Fruit fly (Drosophila melanogaster) whole organism, embryonic: ENCODE data around the gene CG5618.

Experiments
- Atf-2 ChIP-seq: fragments of 200-800 bp; sonication (Bioruptor generic); optimal IDR thresholded peaks from 2 replicates; lab custom pipeline; 2016; ENCODE audit warnings: missing biosample characterization, missing genetic modification characterization
- B-H2 ChIP-seq: fragments of 200-800 bp; sonication (Bioruptor generic); optimal IDR thresholded peaks from 2 replicates; lab custom pipeline; 2018; ENCODE audit warnings: missing biosample characterization, mild to moderate bottlenecking, missing genetic modification characterization
- CG12071 ChIP-seq: fragments of 200-800 bp; sonication (Bioruptor generic); optimal IDR thresholded peaks from 3 replicates; lab custom pipeline; 2018; ENCODE audit warnings: missing biosample characterization, mild to moderate bottlenecking, missing genetic modification characterization
- CG12769 ChIP-seq: fragments of 200-800 bp; sonication (Bioruptor generic); optimal IDR thresholded peaks from 2 replicates; lab custom pipeline; 2019; ENCODE audit warnings: missing biosample characterization, mild to moderate bottlenecking, missing genetic modification characterization, moderate library complexity
- CG14014 ChIP-seq: fragments of 200-800 bp; sonication (Bioruptor generic); IDR thresholded peaks from 2 replicates; pipeline ENCODE4 v1.3.6; 2022; ENCODE audit warnings: missing biosample characterization, missing genetic modification characterization
- CG15073 ChIP-seq: fragments of 200-800 bp; sonication (Bioruptor generic); optimal IDR thresholded peaks from 2 replicates; lab custom pipeline; 2016; ENCODE audit warnings: missing biosample characterization, missing genetic modification characterization
- CG2120 ChIP-seq: fragments of 200-800 bp; sonication (Bioruptor generic); optimal IDR thresholded peaks from 3 replicates; lab custom pipeline; 2016; ENCODE audit warnings: missing biosample characterization, missing genetic modification characterization
- CG30431 ChIP-seq: fragments of 200-800 bp; sonication (Bioruptor generic); optimal IDR thresholded peaks from 2 replicates; lab custom pipeline; 2017; ENCODE audit warnings: missing biosample characterization, missing genetic modification characterization
- CG32767 ChIP-seq: fragments of 200-800 bp; sonication (Bioruptor generic); IDR thresholded peaks from 2 replicates; pipeline ENCODE4 v1.3.6; 2022; ENCODE audit warnings: missing biosample characterization, missing genetic modification characterization
- CG4282 ChIP-seq: fragments of 200-800 bp; sonication (Bioruptor generic); optimal IDR thresholded peaks from 2 replicates; lab custom pipeline; 2016; ENCODE audit warnings: missing biosample characterization, missing genetic modification characterization
- CG6254 ChIP-seq: fragments of 200-800 bp; sonication (Bioruptor generic); optimal IDR thresholded peaks from 3 replicates; lab custom pipeline; 2017; ENCODE audit warnings: mild to moderate bottlenecking, missing biosample characterization, missing genetic modification reagents, missing genetic modification characterization
- CG6689 ChIP-seq: fragments of 200-800 bp; sonication (Bioruptor generic); IDR thresholded peaks from 2 replicates; pipeline ENCODE4 v1.3.6; 2022; ENCODE audit warnings: missing biosample characterization, missing genetic modification characterization
- CG8359 ChIP-seq: fragments of 200-800 bp; sonication (Bioruptor generic); optimal IDR thresholded peaks from 2 replicates; lab custom pipeline; 2017; ENCODE audit warnings: missing biosample characterization, mild to moderate bottlenecking, missing genetic modification characterization, borderline replicate concordance
- CHES-1-like ChIP-seq: fragments of 200-800 bp; sonication (Bioruptor generic); optimal IDR thresholded peaks from 2 replicates; lab custom pipeline; 2016; ENCODE audit warnings: missing biosample characterization, missing genetic modification characterization
- CoRest ChIP-seq: fragments of 200-800 bp; sonication (Bioruptor generic); optimal IDR thresholded peaks from 3 replicates; lab custom pipeline; 2018; ENCODE audit warnings: missing biosample characterization, mild to moderate bottlenecking, missing genetic modification characterization, moderate library complexity
- Dll ChIP-seq: fragments of 200-800 bp; sonication (Bioruptor generic); IDR thresholded peaks from 4 replicates; pipeline ENCODE4 v1.3.6; 2022; ENCODE audit warnings: missing biosample characterization, missing genetic modification characterization; ENCODE audit not compliant: partially characterized antibody
- Doc3 ChIP-seq: fragments of 200-800 bp; sonication (Bioruptor generic); IDR thresholded peaks from 3 replicates; pipeline ENCODE4 v1.3.6; 2022; ENCODE audit warnings: missing biosample characterization, missing genetic modification characterization; ENCODE audit not compliant: partially characterized antibody
- E2f2 ChIP-seq: fragments of 200-800 bp; sonication (Bioruptor generic); IDR thresholded peaks from 2 replicates; pipeline ENCODE4 v1.3.6; 2022; ENCODE audit warnings: missing biosample characterization, missing genetic modification characterization
- HLH4C ChIP-seq: fragments of 200-800 bp; sonication (Bioruptor generic); IDR thresholded peaks from 3 replicates; pipeline ENCODE4 v1.3.6; 2022; ENCODE audit warnings: missing biosample characterization, missing genetic modification characterization; ENCODE audit not compliant: partially characterized antibody
- HLHmδ ChIP-seq: fragments of 200-800 bp; sonication (Bioruptor generic); optimal IDR thresholded peaks from 2 replicates; lab custom pipeline; 2018; ENCODE audit warnings: missing biosample characterization, mild to moderate bottlenecking, missing genetic modification characterization, moderate library complexity
- Hr39 ChIP-seq: fragments of >200 bp; optimal IDR thresholded peaks from 2 replicates; lab custom pipeline; 2017
- Lpt ChIP-seq: fragments of >200 bp; optimal IDR thresholded peaks from 2 replicates; lab custom pipeline; 2018; ENCODE audit warnings: missing biosample characterization, missing genetic modification characterization
- MESR4 ChIP-seq: fragments of 200-800 bp; sonication (Bioruptor generic); optimal IDR thresholded peaks from 2 replicates; lab custom pipeline; 2018; ENCODE audit warnings: missing biosample characterization, mild to moderate bottlenecking, missing genetic modification characterization, moderate library complexity
- Med ChIP-seq: fragments of 200-800 bp; sonication (Bioruptor generic); peaks from one replicate; lab custom pipeline; 2016; ENCODE audit warnings: missing biosample characterization, missing genetic modification characterization, mild to moderate bottlenecking, inconsistent platforms, moderate library complexity
- Ravus ChIP-seq: fragments of 200-800 bp; sonication (Bioruptor generic); IDR thresholded peaks from 2 replicates; pipeline ENCODE4 v1.3.6; 2022; ENCODE audit warnings: missing biosample characterization, missing genetic modification characterization
- Six4 ChIP-seq: fragments of 200-800 bp; sonication (Bioruptor generic); optimal IDR thresholded peaks from 2 replicates; lab custom pipeline; 2016; ENCODE audit warnings: missing biosample characterization, missing genetic modification characterization
- YL-1 ChIP-seq: fragments of 200-800 bp; sonication (Bioruptor generic); optimal IDR thresholded peaks from 3 replicates; lab custom pipeline; 2017; ENCODE audit warnings: missing biosample characterization, mild to moderate bottlenecking, missing genetic modification characterization
- amos ChIP-seq: fragments of 200-800 bp; sonication (Bioruptor generic); IDR thresholded peaks from 2 replicates; pipeline ENCODE4 v1.3.6; 2022; ENCODE audit warnings: missing biosample characterization, missing genetic modification characterization; ENCODE audit not compliant: partially characterized antibody
- bcd ChIP-seq: fragments of 200-800 bp; sonication (Bioruptor generic); optimal IDR thresholded peaks from 2 replicates; lab custom pipeline; 2017; ENCODE audit warnings: missing biosample characterization, mild to moderate bottlenecking, missing genetic modification characterization
- bowl ChIP-seq: fragments of 200-800 bp; sonication (Bioruptor generic); IDR thresholded peaks from 2 replicates; pipeline ENCODE4 v1.3.6; 2022; ENCODE audit warnings: missing biosample characterization, missing genetic modification characterization
- caup ChIP-seq: fragments of 200-800 bp; sonication (Bioruptor generic); optimal IDR thresholded peaks from 3 replicates; lab custom pipeline; 2017; ENCODE audit warnings: missing biosample characterization, mild to moderate bottlenecking, missing genetic modification characterization, moderate library complexity; ENCODE audit not compliant: severe bottlenecking
- ci ChIP-seq: fragments of 200-800 bp; sonication (Bioruptor generic); IDR thresholded peaks from 3 replicates; pipeline ENCODE4 v1.3.6; 2022; ENCODE audit warnings: missing biosample characterization, missing genetic modification characterization
- crol ChIP-seq: fragments of 200-800 bp; sonication (Bioruptor generic); IDR thresholded peaks from 2 replicates; pipeline ENCODE4 v1.3.6; 2022; ENCODE audit warnings: missing biosample characterization, missing genetic modification characterization
- dan ChIP-seq: fragments of 200-800 bp; sonication (Bioruptor generic); IDR thresholded peaks from 2 replicates; pipeline ENCODE4 v1.3.6; 2022; ENCODE audit warnings: missing biosample characterization, missing genetic modification characterization
- fd102C ChIP-seq: fragments of 200-800 bp; sonication (Bioruptor generic); optimal IDR thresholded peaks from 2 replicates; lab custom pipeline; 2018; ENCODE audit warnings: missing biosample characterization, mild to moderate bottlenecking, missing genetic modification characterization, moderate library complexity
- fd3F ChIP-seq: fragments of 200-800 bp; sonication (Bioruptor generic); optimal IDR thresholded peaks from 2 replicates; lab custom pipeline; 2018; ENCODE audit warnings: missing biosample characterization, mild to moderate bottlenecking, missing genetic modification characterization, moderate library complexity
- fd96Cb ChIP-seq: fragments of 200-800 bp; sonication (Bioruptor generic); optimal IDR thresholded peaks from 2 replicates; lab custom pipeline; 2018; ENCODE audit warnings: missing biosample characterization, mild to moderate bottlenecking, missing genetic modification characterization, moderate library complexity
- gcm2 ChIP-seq: fragments of 200-800 bp; sonication (Bioruptor generic); optimal IDR thresholded peaks from 2 replicates; lab custom pipeline; 2016; ENCODE audit warnings: missing biosample characterization, missing genetic modification characterization
- grau ChIP-seq: fragments of 200-800 bp; optimal IDR thresholded peaks from 3 replicates; lab custom pipeline; 2019; ENCODE audit warnings: missing biosample characterization, mild to moderate bottlenecking, missing genetic modification characterization, moderate library complexity
- hbn ChIP-seq: fragments of 200-800 bp; sonication (Bioruptor generic); IDR thresholded peaks from 2 replicates; pipeline ENCODE4 v1.3.6; 2022; ENCODE audit warnings: missing biosample characterization, missing genetic modification characterization; ENCODE audit not compliant: partially characterized antibody
- jing ChIP-seq: fragments of 200-800 bp; sonication (Bioruptor generic); optimal IDR thresholded peaks from 2 replicates; lab custom pipeline; 2018; ENCODE audit warnings: missing biosample characterization, mild to moderate bottlenecking, missing genetic modification characterization
- lilli ChIP-seq: fragments of 200-800 bp; sonication (Bioruptor generic); optimal IDR thresholded peaks from 3 replicates; lab custom pipeline; 2016; ENCODE audit warnings: missing biosample characterization, missing genetic modification characterization
- pb ChIP-seq: fragments of 200-800 bp; sonication (Bioruptor generic); optimal IDR thresholded peaks from 3 replicates; lab custom pipeline; 2016; ENCODE audit warnings: missing biosample characterization, missing genetic modification characterization
- phol ChIP-seq: fragments of 200-800 bp; sonication (Bioruptor generic); optimal IDR thresholded peaks from 3 replicates; lab custom pipeline; 2018; ENCODE audit warnings: missing biosample characterization, mild to moderate bottlenecking, missing genetic modification characterization, moderate library complexity
- pita ChIP-seq: fragments of 200-800 bp; sonication (Bioruptor generic); optimal IDR thresholded peaks from 2 replicates; lab custom pipeline; 2017; ENCODE audit warnings: missing biosample characterization, mild to moderate bottlenecking, missing genetic modification characterization
- repo ChIP-seq: fragments of 200-800 bp; sonication (Bioruptor generic); optimal IDR thresholded peaks from 2 replicates; lab custom pipeline; 2016; ENCODE audit warnings: missing biosample characterization, missing genetic modification characterization
- salm ChIP-seq: fragments of 200-800 bp; sonication (Bioruptor generic); optimal IDR thresholded peaks from 2 replicates; lab custom pipeline; 2018; ENCODE audit warnings: missing biosample characterization, mild to moderate bottlenecking, missing genetic modification characterization
- sens ChIP-seq: fragments of 200-800 bp; sonication (Bioruptor generic); peaks from one replicate; lab custom pipeline; 2016; ENCODE audit warnings: missing biosample characterization, missing genetic modification characterization
- sens-2 ChIP-seq: fragments of 200-800 bp; sonication (Bioruptor generic); IDR thresholded peaks from 2 replicates; pipeline ENCODE4 v1.3.6; 2022; ENCODE audit warnings: missing biosample characterization, missing genetic modification characterization
- sisA ChIP-seq: fragments of 200-800 bp; sonication (Bioruptor generic); IDR thresholded peaks from 2 replicates; pipeline ENCODE4 v1.3.6; 2022; ENCODE audit warnings: missing biosample characterization, missing genetic modification characterization
- slou ChIP-seq: fragments of 200-800 bp; sonication (Bioruptor generic); optimal IDR thresholded peaks from 3 replicates; lab custom pipeline; 2016; ENCODE audit warnings: missing biosample characterization, missing genetic modification characterization

CG5618 gene

dm6 chr3L:20313469-20313868, 39.8 kb upstream of the CG5618 start, which contains the start of gene alphaSnap (continued):
- TF ChIP-seq lilli (GFP tag; lab: Kevin White, UChicago) (peak; percentile 38), CG6689 (no peak), CG6254 (GFP tag; lab: Kevin White, UChicago) (no peak), pita (GFP tag; lab: Kevin White, UChicago) (no peak), CHES-1-like (GFP tag; lab: Kevin White, UChicago) (peak; percentile 18), B-H2 (GFP tag; lab: Kevin White, UChicago) (no peak), Doc3 (0 out of 3 replicates have a peak, but pooled peaks have one; percentile 31), sisA (no peak), Atf-2 (GFP tag; lab: Kevin White, UChicago) (no peak), Six4 (GFP tag; lab: Kevin White, UChicago) (no peak), fd102C (GFP tag; lab: Kevin White, UChicago) (no peak), CoRest (tag; lab: Kevin White, UChicago) (peak; percentile 57), fd3F (GFP tag; lab: Kevin White, UChicago) (no peak), E2f2 (peak; percentile 83), fd96Cb (tag; lab: Kevin White, UChicago) (no peak), Med (GFP tag; lab: Kevin White, UChicago) (peak; percentile 90), CG12769 (tag; lab: Kevin White, UChicago) (no peak), HLHmδ (GFP tag; lab: Kevin White, UChicago) (no peak), sens-2 (GFP tag; lab: Robert Waterston, UW) (no peak), HLH4C (GFP tag; lab: Robert Waterston, UW) (no peak; the same call in 2 of the 3 replicates), bowl (GFP tag; lab: Robert Waterston, UW) (no peak), pb (no peak), CG32767 (GFP tag; lab: Robert Waterston, UW) (0 out of 2 replicates have a peak, but pooled peaks have one; percentile 44), CG30431 (no peak), caup (GFP tag; lab: Kevin White, UChicago) (peak; percentile 50), jing (GFP tag; lab: Kevin White, UChicago) (no peak), dan (GFP tag; lab: Robert Waterston, UW) (no peak), sens (no peak), Ravus (no peak), CG8359 (no peak), Hr39 (no peak), CG15073 (GFP tag; lab: Kevin White, UChicago) (no peak), ci (GFP tag; lab: Robert Waterston, UW) (peak; percentile 50; the same call in 1 of the 3 replicates), CG12071 (GFP tag; lab: Kevin White, UChicago) (no peak), repo (GFP tag; lab: Kevin White, UChicago) (no peak), bcd (no peak), gcm2 (GFP tag; lab: Kevin White, UChicago) (no peak), MESR4 (GFP tag; lab: Kevin White, UChicago) (peak; percentile 96), amos (GFP tag; lab: Robert Waterston, UW) (peak; percentile 44), slou (GFP tag; lab: Kevin White, UChicago) (no peak), CG2120 (GFP tag; lab: Kevin White, UChicago) (peak; percentile 50), Lpt (GFP tag; lab: Kevin White, UChicago) (no peak), grau (tag; lab: Kevin White, UChicago) (peak; percentile 42), phol (tag; lab: Kevin White, UChicago) (peak; percentile 61), CG14014 (no peak; the same call in 1 of the 2 replicates), salm (tag; lab: Kevin White, UChicago) (no peak), Dll (GFP tag; lab: Robert Waterston, UW) (0 out of 4 replicates have a peak, but pooled peaks have one; percentile 25), hbn (peak; percentile 46; the same call in 1 of the 2 replicates), crol (GFP tag; lab: Robert Waterston, UW) (no peak), CG4282 (GFP tag; lab: Kevin White, UChicago) (no peak), YL-1 (peak; percentile 90)
